Worm (Caenorhabditis elegans) whole organism, L3 larva: ENCODE data around the gene cyp-43A1.

Experiments used
- ama-1 ChIP-seq: fragments of 150-350 bp; optimal IDR thresholded peaks from 2 replicates; lab custom pipeline; 2018
- elt-3 ChIP-seq, 3 experiments: fragments of 150-350 bp in 1 of 3; sonication (generic microtip) in 2 of 3; optimal IDR thresholded peaks; 2 replicates in 2 of 3; 4 replicates in 1 of 3; lab custom pipeline; 2014 to 2017; ENCODE audit warnings: missing biosample characterization in 3 of 3, missing genetic modification characterization in 3 of 3
- lin-15B ChIP-seq: fragments of 150-350 bp; optimal IDR thresholded peaks from 2 replicates; lab custom pipeline; 2014; ENCODE audit warnings: missing biosample characterization, missing genetic modification characterization

- TF ChIP-seq elt-3 (tag; optimal IDR thresholded peaks at IDR 0.05; lab: Kevin White, UChicago) (no peak), ama-1 (no peak), lin-15B (tag; lab: Kevin White, UChicago) (no peak)
Observed at ce11 chrX:5753141-5753540, 38.8 kb downstream of the cyp-43A1 start.
